Fruit fly (Drosophila melanogaster) whole organism, embryonic: ENCODE data around the gene TrpA1.

Experiments
- Blimp-1 ChIP-seq: fragments of 200-800 bp; sonication (Bioruptor generic); optimal IDR thresholded peaks from 3 replicates; lab custom pipeline; 2018; ENCODE audit warnings: missing biosample characterization, missing genetic modification characterization, mild to moderate bottlenecking, moderate library complexity, missing genetic modification reagents
- CG1024 ChIP-seq: fragments of 200-800 bp; sonication (Bioruptor generic); IDR thresholded peaks from 2 replicates; pipeline ENCODE4 v1.3.6; 2022; ENCODE audit warnings: missing biosample characterization, missing genetic modification characterization
- CG11247 ChIP-seq: fragments of 200-800 bp; sonication (Bioruptor generic); IDR thresholded peaks from 2 replicates; pipeline ENCODE4 v1.3.6; 2022; ENCODE audit warnings: missing biosample characterization, missing genetic modification characterization
- CG12391 ChIP-seq: fragments of 200-800 bp; sonication (Bioruptor generic); optimal IDR thresholded peaks from 3 replicates; lab custom pipeline; 2018; ENCODE audit warnings: missing biosample characterization, mild to moderate bottlenecking, missing genetic modification characterization, moderate library complexity
- CG13296 ChIP-seq: fragments of 200-800 bp; sonication (Bioruptor generic); optimal IDR thresholded peaks from 3 replicates; lab custom pipeline; 2018; ENCODE audit warnings: missing biosample characterization, mild to moderate bottlenecking, missing genetic modification characterization
- CG13424 ChIP-seq: fragments of 200-800 bp; sonication (Bioruptor generic); optimal IDR thresholded peaks from 2 replicates; lab custom pipeline; 2019; ENCODE audit warnings: missing biosample characterization, mild to moderate bottlenecking, missing genetic modification characterization, moderate library complexity
- CG17912 ChIP-seq: fragments of 200-800 bp; sonication (Bioruptor generic); optimal IDR thresholded peaks from 2 replicates; lab custom pipeline; 2018; ENCODE audit warnings: missing biosample characterization, mild to moderate bottlenecking, missing genetic modification characterization
- CG18764 ChIP-seq: fragments of 200-800 bp; sonication (Bioruptor generic); optimal IDR thresholded peaks from 3 replicates; lab custom pipeline; 2016; ENCODE audit warnings: missing biosample characterization, missing genetic modification characterization
- CG2678 ChIP-seq: fragments of 200-800 bp; sonication (Bioruptor generic); optimal IDR thresholded peaks from 3 replicates; lab custom pipeline; 2019; ENCODE audit warnings: missing biosample characterization, mild to moderate bottlenecking, missing genetic modification characterization, moderate library complexity
- CG3281 ChIP-seq: fragments of 200-800 bp; sonication (Bioruptor generic); optimal IDR thresholded peaks from 3 replicates; lab custom pipeline; 2017; ENCODE audit warnings: missing biosample characterization, mild to moderate bottlenecking, missing genetic modification characterization
- CG4360 ChIP-seq: fragments of 200-800 bp; sonication (Bioruptor generic); IDR thresholded peaks from 2 replicates; pipeline ENCODE4 v1.3.6; 2022; ENCODE audit warnings: missing biosample characterization, missing genetic modification characterization
- CG4820 ChIP-seq: fragments of 200-800 bp; sonication (Bioruptor generic); optimal IDR thresholded peaks from 3 replicates; lab custom pipeline; 2016; ENCODE audit warnings: missing biosample characterization, missing genetic modification characterization
- CG5180 ChIP-seq: fragments of 200-800 bp; sonication (Bioruptor generic); optimal IDR thresholded peaks from 3 replicates; lab custom pipeline; 2017; ENCODE audit warnings: missing biosample characterization, missing genetic modification characterization, mild to moderate bottlenecking, moderate library complexity, missing genetic modification reagents
- CG7745 ChIP-seq: fragments of 200-800 bp; sonication (Bioruptor generic); optimal IDR thresholded peaks from 2 replicates; lab custom pipeline; 2018; ENCODE audit warnings: missing biosample characterization, mild to moderate bottlenecking, missing genetic modification characterization, moderate library complexity
- CG9437 ChIP-seq: fragments of 200-800 bp; sonication (Bioruptor generic); optimal IDR thresholded peaks from 2 replicates; lab custom pipeline; 2018; ENCODE audit warnings: missing biosample characterization, mild to moderate bottlenecking, missing genetic modification characterization
- CG9932 ChIP-seq: fragments of 200-800 bp; sonication (Bioruptor generic); IDR thresholded peaks from 2 replicates; pipeline ENCODE4 v1.3.6; 2022; ENCODE audit warnings: missing biosample characterization, missing genetic modification characterization
- Camta ChIP-seq: fragments of 200-800 bp; sonication (Bioruptor generic); optimal IDR thresholded peaks from 2 replicates; lab custom pipeline; 2016; ENCODE audit warnings: missing biosample characterization, missing genetic modification characterization
- CoRest ChIP-seq: fragments of 200-800 bp; sonication (Bioruptor generic); optimal IDR thresholded peaks from 3 replicates; lab custom pipeline; 2018; ENCODE audit warnings: missing biosample characterization, mild to moderate bottlenecking, missing genetic modification characterization, moderate library complexity
- Fer1 ChIP-seq: fragments of 200-800 bp; sonication (Bioruptor generic); optimal IDR thresholded peaks from 2 replicates; lab custom pipeline; 2017; ENCODE audit warnings: missing biosample characterization, mild to moderate bottlenecking, missing genetic modification characterization
- H2.0 ChIP-seq: fragments of 200-800 bp; sonication (Bioruptor generic); IDR thresholded peaks from 2 replicates; pipeline ENCODE4 v1.3.6; 2022; ENCODE audit warnings: missing biosample characterization, missing genetic modification characterization
- Med ChIP-seq: fragments of 200-800 bp; sonication (Bioruptor generic); peaks from one replicate; lab custom pipeline; 2016; ENCODE audit warnings: missing biosample characterization, missing genetic modification characterization, mild to moderate bottlenecking, inconsistent platforms, moderate library complexity
- NK7.1 ChIP-seq: fragments of 200-800 bp; sonication (Bioruptor generic); optimal IDR thresholded peaks from 3 replicates; lab custom pipeline; 2016; ENCODE audit warnings: missing biosample characterization, missing genetic modification characterization
- Oli ChIP-seq: fragments of 200-800 bp; sonication (Bioruptor generic); optimal IDR thresholded peaks from 2 replicates; lab custom pipeline; 2018; ENCODE audit warnings: missing biosample characterization, mild to moderate bottlenecking, missing genetic modification characterization, moderate library complexity
- Optix ChIP-seq: fragments of 200-800 bp; sonication (Bioruptor generic); IDR thresholded peaks from 3 replicates; pipeline ENCODE4 v1.3.6; 2022; ENCODE audit warnings: missing biosample characterization, missing genetic modification characterization
- Ptx1 ChIP-seq: fragments of 200-800 bp; sonication (Bioruptor generic); IDR thresholded peaks from 2 replicates; pipeline ENCODE4 v1.3.6; 2022; ENCODE audit warnings: missing biosample characterization, missing genetic modification characterization
- Rfx ChIP-seq: fragments of 200-800 bp; sonication (Bioruptor generic); IDR thresholded peaks from 2 replicates; pipeline ENCODE4 v1.3.6; 2022; ENCODE audit warnings: missing biosample characterization, missing genetic modification characterization
- Six4 ChIP-seq: fragments of 200-800 bp; sonication (Bioruptor generic); optimal IDR thresholded peaks from 2 replicates; lab custom pipeline; 2016; ENCODE audit warnings: missing biosample characterization, missing genetic modification characterization
- ara ChIP-seq: fragments of 200-800 bp; sonication (Bioruptor generic); IDR thresholded peaks from 2 replicates; pipeline ENCODE4 v1.3.6; 2022; ENCODE audit warnings: missing biosample characterization, missing genetic modification characterization
- bab2 ChIP-seq: fragments of 200-800 bp; sonication (Bioruptor generic); optimal IDR thresholded peaks from 2 replicates; lab custom pipeline; 2016; ENCODE audit warnings: missing biosample characterization, missing genetic modification characterization
- bcd ChIP-seq: fragments of 200-800 bp; sonication (Bioruptor generic); optimal IDR thresholded peaks from 2 replicates; lab custom pipeline; 2017; ENCODE audit warnings: missing biosample characterization, mild to moderate bottlenecking, missing genetic modification characterization
- cwo ChIP-seq: fragments of 200-800 bp; sonication (Bioruptor generic); optimal IDR thresholded peaks from 3 replicates; lab custom pipeline; 2017; ENCODE audit warnings: missing biosample characterization, missing genetic modification characterization, mild to moderate bottlenecking, moderate library complexity, missing genetic modification reagents
- dati ChIP-seq: fragments of 200-800 bp; sonication (Bioruptor generic); IDR thresholded peaks from 2 replicates; pipeline ENCODE4 v1.3.6; 2022; ENCODE audit warnings: missing biosample characterization, missing genetic modification characterization
- disco-r ChIP-seq: fragments of 200-800 bp; sonication (Bioruptor generic); optimal IDR thresholded peaks from 2 replicates; lab custom pipeline; 2016; ENCODE audit warnings: missing biosample characterization, missing genetic modification characterization
- dysf ChIP-seq: fragments of 200-800 bp; sonication (Bioruptor generic); IDR thresholded peaks from 3 replicates; pipeline ENCODE4 v1.3.6; 2022; ENCODE audit warnings: missing biosample characterization, missing genetic modification characterization
- fd102C ChIP-seq: fragments of 200-800 bp; sonication (Bioruptor generic); optimal IDR thresholded peaks from 2 replicates; lab custom pipeline; 2018; ENCODE audit warnings: missing biosample characterization, mild to moderate bottlenecking, missing genetic modification characterization, moderate library complexity
- fd3F ChIP-seq: fragments of 200-800 bp; sonication (Bioruptor generic); optimal IDR thresholded peaks from 2 replicates; lab custom pipeline; 2018; ENCODE audit warnings: missing biosample characterization, mild to moderate bottlenecking, missing genetic modification characterization, moderate library complexity
- fd96Cb ChIP-seq: fragments of 200-800 bp; sonication (Bioruptor generic); optimal IDR thresholded peaks from 2 replicates; lab custom pipeline; 2018; ENCODE audit warnings: missing biosample characterization, mild to moderate bottlenecking, missing genetic modification characterization, moderate library complexity
- fru ChIP-seq: fragments of >200 bp; optimal IDR thresholded peaks from 2 replicates; lab custom pipeline; 2017
- gt ChIP-seq: fragments of 200-800 bp; sonication (Bioruptor generic); IDR thresholded peaks from 2 replicates; pipeline ENCODE4 v1.3.6; 2022; ENCODE audit warnings: missing biosample characterization, missing genetic modification characterization
- jigr1 ChIP-seq: fragments of 200-800 bp; sonication (Bioruptor generic); IDR thresholded peaks from 3 replicates; pipeline ENCODE4 v1.3.6; 2022; ENCODE audit warnings: missing biosample characterization, missing genetic modification characterization
- lola ChIP-seq, 3 experiments: fragments of >200 bp in 2 of 3; fragments of 200-800 bp in 1 of 3; sonication (Bioruptor generic) in 1 of 3; optimal IDR thresholded peaks; 2 replicates each; lab custom pipeline; 2017 to 2019; ENCODE audit warnings: missing biosample characterization in 3 of 3, missing genetic modification characterization in 3 of 3, mild to moderate bottlenecking in 1 of 3, moderate library complexity in 1 of 3
- maf-S ChIP-seq: fragments of 200-800 bp; sonication (Bioruptor generic); optimal IDR thresholded peaks from 2 replicates; lab custom pipeline; 2016; ENCODE audit warnings: missing biosample characterization, missing genetic modification characterization
- mam ChIP-seq: fragments of 200-800 bp; sonication (Bioruptor generic); optimal IDR thresholded peaks from 3 replicates; lab custom pipeline; 2016; ENCODE audit warnings: missing biosample characterization, missing genetic modification characterization
- row ChIP-seq: fragments of 200-800 bp; sonication (Bioruptor generic); IDR thresholded peaks from 3 replicates; pipeline ENCODE4 v1.3.6; 2022; ENCODE audit warnings: missing biosample characterization, missing genetic modification characterization
- run ChIP-seq: fragments of 200-800 bp; sonication (Bioruptor generic); optimal IDR thresholded peaks from 3 replicates; lab custom pipeline; 2018; ENCODE audit warnings: missing biosample characterization, mild to moderate bottlenecking, missing genetic modification characterization
- schlank ChIP-seq: fragments of 200-800 bp; sonication (Bioruptor generic); optimal IDR thresholded peaks from 2 replicates; lab custom pipeline; 2018; ENCODE audit warnings: missing biosample characterization, mild to moderate bottlenecking, missing genetic modification characterization
- sisA ChIP-seq: fragments of 200-800 bp; sonication (Bioruptor generic); IDR thresholded peaks from 2 replicates; pipeline ENCODE4 v1.3.6; 2022; ENCODE audit warnings: missing biosample characterization, missing genetic modification characterization
- slbo ChIP-seq: fragments of 200-800 bp; sonication (Bioruptor generic); IDR thresholded peaks from 2 replicates; pipeline ENCODE4 v1.3.6; 2022; ENCODE audit warnings: missing biosample characterization, missing genetic modification characterization
- stc ChIP-seq: fragments of 200-800 bp; sonication (Bioruptor generic); IDR thresholded peaks from 2 replicates; pipeline ENCODE4 v1.3.6; 2022; ENCODE audit warnings: missing biosample characterization, missing genetic modification characterization
- sug ChIP-seq: fragments of 200-800 bp; optimal IDR thresholded peaks from 2 replicates; lab custom pipeline; 2019; ENCODE audit warnings: missing biosample characterization, mild to moderate bottlenecking, missing genetic modification characterization, moderate library complexity
- trem ChIP-seq: fragments of 200-800 bp; optimal IDR thresholded peaks from 3 replicates; lab custom pipeline; 2019; ENCODE audit warnings: missing biosample characterization, mild to moderate bottlenecking, missing genetic modification characterization, moderate library complexity

Gene TrpA1

DNA sequence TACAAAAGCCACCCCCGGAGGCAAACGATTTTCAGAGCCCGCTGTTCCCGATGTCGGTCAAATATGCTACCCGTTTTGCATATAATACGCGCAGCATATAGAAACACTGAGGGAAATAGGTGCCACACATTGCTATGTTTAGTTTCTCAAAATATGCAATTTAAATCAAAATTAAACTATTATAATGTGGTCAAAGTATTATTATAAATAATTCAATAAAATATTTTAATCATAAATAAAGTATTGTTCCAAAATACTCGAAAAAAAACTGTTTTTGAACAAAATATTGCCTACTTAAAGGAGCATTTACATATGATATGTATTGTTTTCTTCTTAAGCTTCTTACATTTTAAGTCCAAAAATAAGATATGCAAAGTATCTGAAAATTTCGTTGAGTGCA, 46.0 kb upstream of the TrpA1 start (continued):
- peak; percentile 57 for TF ChIP-seq CG3281
- no peak for TF ChIP-seq gt (GFP tag; lab: Robert Waterston, UW)
- TF ChIP-seq CG4820 (GFP tag; lab: Kevin White, UChicago): peak; percentile 2
- TF ChIP-seq CG9932 (GFP tag; lab: Robert Waterston, UW): no peak
- TF ChIP-seq fd96Cb: peak; percentile 66
- peak; percentile 9 for TF ChIP-seq Fer1
- TF ChIP-seq bcd (GFP tag; lab: Kevin White, UChicago): peak; percentile 49
- TF ChIP-seq CG18764: peak; percentile 10
- no peak for TF ChIP-seq fd102C (GFP tag; lab: Kevin White, UChicago)
- TF ChIP-seq CoRest (tag; lab: Kevin White, UChicago): peak; percentile 78
- TF ChIP-seq maf-S (GFP tag; lab: Kevin White, UChicago): no peak
- TF ChIP-seq dati (GFP tag; lab: Robert Waterston, UW): no peak
- peak; percentile 71 for TF ChIP-seq CG13424 (tag; lab: Kevin White, UChicago)
- no peak for TF ChIP-seq jigr1
- no peak for TF ChIP-seq CG17912 (GFP tag; lab: Kevin White, UChicago)
- TF ChIP-seq CG11247 (GFP tag; lab: Robert Waterston, UW): no peak
- no peak for TF ChIP-seq disco-r
- TF ChIP-seq fru (lab: Kevin White, UChicago): no peak
- TF ChIP-seq row (GFP tag; lab: Robert Waterston, UW): peak; percentile 51; the same call in 2 of the 3 replicates
- peak; percentile 50 for TF ChIP-seq CG13296
- peak; percentile 53; the same call in 1 of the 2 replicates for TF ChIP-seq Ptx1 (GFP tag; lab: Robert Waterston, UW)
- no peak for TF ChIP-seq CG4360 (GFP tag; lab: Robert Waterston, UW)
- TF ChIP-seq schlank: no peak
- TF ChIP-seq run (tag; lab: Kevin White, UChicago): peak; percentile 5
- TF ChIP-seq slbo (GFP tag; lab: Robert Waterston, UW): peak; percentile 43
- 0 out of 2 replicates have a peak, but pooled peaks have one; percentile 20 for TF ChIP-seq H2.0 (GFP tag; lab: Robert Waterston, UW)
- TF ChIP-seq Oli: peak; percentile 72
- TF ChIP-seq dysf: peak; percentile 61; the same call in 2 of the 3 replicates
- peak in 1 of 3 experiments; percentile 50 for TF ChIP-seq lola (GFP tag; optimal IDR thresholded peaks at IDR 0.05; lab: Kevin White, UChicago)
- TF ChIP-seq stc (GFP tag; lab: Robert Waterston, UW): peak; percentile 41; the same call in 1 of the 2 replicates
- 0 out of 2 replicates have a peak, but pooled peaks have one; percentile 28 for TF ChIP-seq ara (GFP tag; lab: Robert Waterston, UW)
- TF ChIP-seq Optix (GFP tag; lab: Robert Waterston, UW): no peak
- TF ChIP-seq Blimp-1 (GFP tag; lab: Kevin White, UChicago): peak; percentile 69
- no peak for TF ChIP-seq CG7745 (tag; lab: Kevin White, UChicago)
- peak; percentile 12 for TF ChIP-seq Six4
- TF ChIP-seq bab2 (GFP tag; lab: Kevin White, UChicago): no peak
- no peak for TF ChIP-seq NK7.1
- TF ChIP-seq fd3F (GFP tag; lab: Kevin White, UChicago): peak; percentile 53
- no peak for TF ChIP-seq mam (GFP tag; lab: Kevin White, UChicago)
- TF ChIP-seq cwo (GFP tag; lab: Kevin White, UChicago): peak; percentile 47
- no peak for TF ChIP-seq CG1024 (GFP tag; lab: Robert Waterston, UW)
- TF ChIP-seq sug (tag; lab: Kevin White, UChicago): no peak
- peak; percentile 68 for TF ChIP-seq CG12391 (tag; lab: Kevin White, UChicago)
- TF ChIP-seq Camta (GFP tag; lab: Kevin White, UChicago): no peak
- peak; percentile 47; the same call in 1 of the 2 replicates for TF ChIP-seq sisA (GFP tag; lab: Robert Waterston, UW)
- TF ChIP-seq Med (GFP tag; lab: Kevin White, UChicago): peak; percentile 26
- TF ChIP-seq trem (tag; lab: Kevin White, UChicago): peak; percentile 42
- peak; percentile 26 for TF ChIP-seq CG5180 (GFP tag; lab: Kevin White, UChicago)
- TF ChIP-seq CG9437 (GFP tag; lab: Kevin White, UChicago): peak; percentile 62
- TF ChIP-seq CG2678: peak; percentile 72
- TF ChIP-seq Rfx (GFP tag; lab: Robert Waterston, UW): peak; percentile 20; the same call in 1 of the 2 replicates
